Worm (Caenorhabditis elegans) whole organism, late embryonic: ENCODE data around the gene nmr-2.

Experiments used
- ceh-45 ChIP-seq: fragments of 200-800 bp; sonication (Bioruptor generic); IDR thresholded peaks from 2 replicates; pipeline ENCODE4 v1.3.6; 2022; ENCODE audit warnings: missing genetic modification reagents, missing genetic modification characterization, missing compliant biosample characterization
- fax-1 ChIP-seq: sonication (generic microtip); optimal IDR thresholded peaks from 2 replicates; lab custom pipeline; 2016; ENCODE audit warnings: missing genotype, missing genetic modification characterization, missing compliant biosample characterization
- fkh-10 ChIP-seq: fragments of 150-350 bp; optimal IDR thresholded peaks from 2 replicates; lab custom pipeline; 2014; ENCODE audit warnings: missing biosample characterization, missing genetic modification reagents, missing genetic modification characterization
- nhr-11 ChIP-seq: fragments of 150-350 bp; optimal IDR thresholded peaks from 2 replicates; lab custom pipeline; 2014; ENCODE audit warnings: missing biosample characterization, missing genetic modification characterization
- pha-4 ChIP-seq: fragments of 150-350 bp; optimal IDR thresholded peaks from 2 replicates; lab custom pipeline; 2018; ENCODE audit warnings: missing biosample characterization, missing genetic modification reagents, missing genetic modification characterization
- pqm-1 ChIP-seq: sonication (generic microtip); optimal IDR thresholded peaks from 2 replicates; lab custom pipeline; 2016; ENCODE audit warnings: missing genetic modification characterization, missing compliant biosample characterization
- pros-1 ChIP-seq: fragments of 150-350 bp; optimal IDR thresholded peaks from 2 replicates; lab custom pipeline; 2014; ENCODE audit warnings: missing biosample characterization, missing genetic modification reagents, missing genetic modification characterization
- ref-2 ChIP-seq: sonication (generic microtip); optimal IDR thresholded peaks from 2 replicates; lab custom pipeline; 2016; ENCODE audit warnings: missing genetic modification characterization, missing compliant biosample characterization

DNA sequence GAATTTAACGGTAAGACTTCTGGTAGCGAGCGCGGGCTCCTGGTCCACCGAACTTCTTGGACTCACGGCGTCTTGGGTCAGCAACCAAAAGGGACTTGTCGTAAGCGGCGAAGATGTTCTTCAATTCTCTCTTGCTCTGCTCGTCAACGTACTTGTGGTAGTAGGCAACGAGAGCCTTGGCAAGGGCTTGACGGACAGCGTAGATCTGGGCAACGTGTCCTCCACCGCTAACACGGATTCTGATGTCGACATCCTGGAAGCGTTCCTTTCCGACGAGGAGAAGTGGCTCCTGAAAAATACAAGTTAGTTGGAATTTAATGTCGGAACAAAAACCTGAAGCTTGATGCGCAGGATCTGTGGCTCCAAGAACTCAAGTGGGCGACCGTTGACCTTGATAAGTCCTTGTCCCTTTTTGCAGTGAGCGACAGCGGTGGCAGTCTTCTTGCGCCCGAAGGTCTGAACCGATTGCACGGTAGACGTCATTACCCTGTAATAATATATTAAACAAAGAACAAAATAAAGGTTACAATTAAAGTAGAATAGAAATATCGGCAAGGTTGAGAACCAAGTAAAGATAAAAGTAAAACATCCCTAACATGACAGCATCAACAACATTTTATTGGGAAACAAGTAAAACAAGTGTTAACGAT lies 11.3 kb downstream of the nmr-2 start, which contains the start of gene rps-16:
- TF ChIP-seq pqm-1 (tag; lab: Kevin White, UChicago), result no peak
- TF ChIP-seq ceh-45 (GFP tag; lab: Robert Waterston, UW), result no peak
- TF ChIP-seq ref-2, result no peak
- no peak for TF ChIP-seq fax-1 (tag; lab: Kevin White, UChicago)
- TF ChIP-seq nhr-11 (tag; lab: Kevin White, UChicago), result no peak
- no peak for TF ChIP-seq pros-1 (tag; lab: Kevin White, UChicago)
- no peak for TF ChIP-seq pha-4 (tag; lab: Kevin White, UChicago)
- no peak for TF ChIP-seq fkh-10 (GFP tag; lab: Kevin White, UChicago)
